Worm (Caenorhabditis elegans): ENCODE measurements around the gene srh-287.

DNA sequence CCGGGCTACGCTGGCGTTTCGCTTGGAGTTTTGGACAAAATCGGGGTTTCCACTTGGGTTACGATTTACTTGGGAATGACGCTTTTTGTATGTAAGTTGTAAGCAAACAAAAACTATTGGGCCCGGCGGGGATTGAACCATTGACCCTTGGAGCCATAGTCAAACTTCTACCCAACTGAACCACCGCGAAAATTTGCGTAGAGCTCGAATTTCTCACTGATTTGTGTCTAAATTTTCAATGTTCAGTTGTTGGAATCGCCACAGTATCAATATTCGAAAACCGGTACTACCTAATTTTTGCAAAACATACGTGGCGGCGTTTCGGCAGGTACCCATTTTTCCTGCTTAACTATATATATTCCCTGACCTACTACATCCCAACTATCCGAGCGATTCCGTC lies 32.9 kb upstream of the srh-287 start:
- TF ChIP-seq aly-2 (tag; optimal IDR thresholded peaks at IDR 0.05), result no peak
- no peak for TF ChIP-seq pqm-1 (tag; optimal IDR thresholded peaks at IDR 0.05)
